Worm (Caenorhabditis elegans) whole organism, midembryonic: ENCODE data around the gene sdz-21.

Experiments used
- T22C8.4 ChIP-seq: fragments of 200-800 bp; sonication (Bioruptor generic); IDR thresholded peaks from 2 replicates; pipeline ENCODE4 v1.3.6; 2022; ENCODE audit warnings: missing genetic modification characterization, missing compliant biosample characterization
- cog-1 ChIP-seq: sonication (generic microtip); optimal IDR thresholded peaks from 2 replicates; lab custom pipeline; 2016; ENCODE audit warnings: missing genetic modification characterization, missing compliant biosample characterization
- klf-2 ChIP-seq: fragments of 200-800 bp; sonication (Bioruptor generic); conservative IDR thresholded peaks from 2 replicates; pipeline ENCODE4 v1.3.6; 2022; ENCODE audit warnings: missing genetic modification reagents, missing genetic modification characterization, missing compliant biosample characterization
- ztf-23 ChIP-seq: fragments of 200-800 bp; sonication (Bioruptor generic); IDR thresholded peaks from 2 replicates; pipeline ENCODE4 v1.3.6; 2022; ENCODE audit warnings: missing genetic modification reagents, missing genetic modification characterization, missing compliant biosample characterization

Gene sdz-21

DNA sequence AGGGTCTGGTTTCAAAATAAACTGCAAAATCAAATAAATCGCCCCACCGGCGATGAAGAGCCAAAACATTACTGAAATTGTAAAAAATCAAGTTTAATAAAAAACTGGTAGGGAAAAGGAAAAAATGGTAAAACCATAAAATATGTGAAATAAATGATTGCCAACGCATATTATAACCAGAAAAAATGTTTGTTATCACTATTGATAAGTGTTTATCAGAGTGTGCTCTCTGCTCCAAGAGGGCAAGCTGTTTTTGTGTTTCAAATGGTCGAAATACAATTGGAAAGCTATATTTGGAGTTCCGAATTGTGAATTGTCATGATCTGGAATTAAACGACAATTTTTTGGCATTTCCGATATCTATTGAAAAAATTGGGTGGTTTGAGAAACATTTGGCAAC is 46.6 kb downstream of the sdz-21 start, which contains the start of gene C05D2.8:
TSS of gene C05D2.8 (minus strand) at position 71 of the 400 bp plus-strand sequence.
- TF ChIP-seq cog-1 (tag; lab: Kevin White, UChicago) (no peak), klf-2 (GFP tag; lab: Robert Waterston, UW) (no peak), ztf-23 (no peak), T22C8.4 (GFP tag; lab: Robert Waterston, UW) (no peak)
